Worm (Caenorhabditis elegans) whole organism, late embryonic: ENCODE measurements around the gene frpr-4.

Experiments
- C38D4.7 ChIP-seq: fragments of 200-800 bp; sonication (Bioruptor generic); optimal IDR thresholded peaks from 2 replicates; lab custom pipeline; 2018; ENCODE audit warnings: mild to moderate bottlenecking, missing genetic modification characterization, moderate library complexity, missing compliant biosample characterization
- F13H6.1 ChIP-seq: sonication (generic microtip); optimal IDR thresholded peaks from 2 replicates; lab custom pipeline; 2016; ENCODE audit warnings: missing genetic modification characterization, missing compliant biosample characterization
- K02D7.2 ChIP-seq: sonication (generic microtip); optimal IDR thresholded peaks from 2 replicates; lab custom pipeline; 2017; ENCODE audit warnings: mild to moderate bottlenecking, missing genetic modification characterization, missing compliant biosample characterization
- T23F11.4 ChIP-seq: fragments of 200-800 bp; sonication (Bioruptor generic); optimal IDR thresholded peaks from 2 replicates; lab custom pipeline; 2018; ENCODE audit warnings: mild to moderate bottlenecking, missing genetic modification characterization, missing compliant biosample characterization
- ahr-1 ChIP-seq: sonication (generic microtip); optimal IDR thresholded peaks from 2 replicates; lab custom pipeline; 2016; ENCODE audit warnings: missing genetic modification characterization, missing compliant biosample characterization
- ama-1 ChIP-seq: fragments of 150-350 bp; optimal IDR thresholded peaks from 2 replicates; lab custom pipeline; 2014
- ceh-14 ChIP-seq: sonication (generic microtip); optimal IDR thresholded peaks from 2 replicates; lab custom pipeline; 2016; ENCODE audit warnings: missing genotype, missing genetic modification characterization, missing compliant biosample characterization
- ceh-18 ChIP-seq: sonication (generic microtip); optimal IDR thresholded peaks from 2 replicates; lab custom pipeline; 2016; ENCODE audit warnings: missing genetic modification characterization, missing compliant biosample characterization
- ceh-24 ChIP-seq: sonication (generic microtip); optimal IDR thresholded peaks from 2 replicates; lab custom pipeline; 2016; ENCODE audit warnings: mild to moderate bottlenecking, missing genetic modification characterization, missing compliant biosample characterization
- ceh-30 ChIP-seq: fragments of 150-350 bp; optimal IDR thresholded peaks from 2 replicates; lab custom pipeline; 2014; ENCODE audit warnings: missing biosample characterization, missing genetic modification characterization
- ceh-31 ChIP-seq: sonication (generic microtip); optimal IDR thresholded peaks from 2 replicates; lab custom pipeline; 2016; ENCODE audit warnings: missing genetic modification characterization, missing compliant biosample characterization
- ceh-34 ChIP-seq: sonication (generic microtip); optimal IDR thresholded peaks from 2 replicates; lab custom pipeline; 2016; ENCODE audit warnings: mild to moderate bottlenecking, missing genetic modification characterization, missing compliant biosample characterization
- che-1 ChIP-seq: sonication (generic microtip); optimal IDR thresholded peaks from 2 replicates; lab custom pipeline; 2016; ENCODE audit warnings: mild to moderate bottlenecking, missing genetic modification characterization, missing compliant biosample characterization
- dmd-4 ChIP-seq: sonication (generic microtip); optimal IDR thresholded peaks from 2 replicates; lab custom pipeline; 2016; ENCODE audit warnings: borderline replicate concordance, missing genetic modification characterization, missing compliant biosample characterization
- elt-2 ChIP-seq: sonication (generic microtip); optimal IDR thresholded peaks from 2 replicates; lab custom pipeline; 2016; ENCODE audit warnings: missing genetic modification reagents, missing genetic modification characterization, missing compliant biosample characterization
- eyg-1 ChIP-seq: sonication (generic microtip); optimal IDR thresholded peaks from 2 replicates; lab custom pipeline; 2016; ENCODE audit warnings: missing genotype, missing genetic modification characterization, missing compliant biosample characterization
- gmeb-2 ChIP-seq: sonication (generic microtip); optimal IDR thresholded peaks from 2 replicates; lab custom pipeline; 2016; ENCODE audit warnings: missing genetic modification characterization, inconsistent platforms, missing compliant biosample characterization
- hlh-13 ChIP-seq: fragments of 200-800 bp; sonication (Bioruptor generic); optimal IDR thresholded peaks from 2 replicates; lab custom pipeline; 2018; ENCODE audit warnings: mild to moderate bottlenecking, missing genetic modification characterization, missing compliant biosample characterization
- hlh-8 ChIP-seq: sonication (generic microtip); optimal IDR thresholded peaks from 2 replicates; lab custom pipeline; 2016; ENCODE audit warnings: missing genotype, missing genetic modification characterization, missing compliant biosample characterization
- lim-6 ChIP-seq: sonication (generic microtip); optimal IDR thresholded peaks from 2 replicates; lab custom pipeline; 2016; ENCODE audit warnings: missing genetic modification characterization, missing compliant biosample characterization
- lin-11 ChIP-seq: fragments of 200-800 bp; sonication (Bioruptor generic); optimal IDR thresholded peaks from 2 replicates; lab custom pipeline; 2018; ENCODE audit warnings: mild to moderate bottlenecking, missing genetic modification characterization, missing compliant biosample characterization
- mec-3 ChIP-seq: sonication (generic microtip); optimal IDR thresholded peaks from 2 replicates; lab custom pipeline; 2016; ENCODE audit warnings: borderline replicate concordance, missing genetic modification characterization, missing compliant biosample characterization
- odd-2 ChIP-seq: sonication (generic microtip); optimal IDR thresholded peaks from 2 replicates; lab custom pipeline; 2017; ENCODE audit warnings: antibody characterized with exemption, mild to moderate bottlenecking, missing genetic modification characterization, missing compliant biosample characterization
- pha-4 ChIP-seq: fragments of 150-350 bp; optimal IDR thresholded peaks from 2 replicates; lab custom pipeline; 2018; ENCODE audit warnings: missing biosample characterization, missing genetic modification reagents, missing genetic modification characterization
- pros-1 ChIP-seq: fragments of 150-350 bp; optimal IDR thresholded peaks from 2 replicates; lab custom pipeline; 2014; ENCODE audit warnings: missing biosample characterization, missing genetic modification reagents, missing genetic modification characterization
- syd-9 ChIP-seq: sonication (generic microtip); optimal IDR thresholded peaks from 2 replicates; lab custom pipeline; 2016; ENCODE audit warnings: mild to moderate bottlenecking, missing genetic modification characterization, moderate library complexity, missing compliant biosample characterization
- tbx-2 ChIP-seq: sonication (generic microtip); optimal IDR thresholded peaks from 2 replicates; lab custom pipeline; 2016; ENCODE audit warnings: missing genetic modification characterization, missing compliant biosample characterization
- unc-3 ChIP-seq, 2 experiments: fragments of 200-800 bp in 1 of 2; sonication (Bioruptor generic) in 1 of 2; sonication (generic microtip) in 1 of 2; conservative IDR thresholded peaks in 1 of 2; optimal IDR thresholded peaks in 1 of 2; 2 replicates each; pipeline versions ENCODE4 v1.3.6 to Lab custom; 2016 to 2022; ENCODE audit warnings: missing compliant biosample characterization in 2 of 2, missing genetic modification characterization in 2 of 2, missing genetic modification reagents in 1 of 2
- unc-42 ChIP-seq: sonication (generic microtip); optimal IDR thresholded peaks from 2 replicates; lab custom pipeline; 2016; ENCODE audit warnings: missing genotype, missing genetic modification characterization, missing compliant biosample characterization
- unc-86 ChIP-seq: sonication (generic microtip); optimal IDR thresholded peaks from 2 replicates; lab custom pipeline; 2016; ENCODE audit warnings: missing genetic modification characterization, missing compliant biosample characterization
- zip-5 ChIP-seq: sonication (generic microtip); optimal IDR thresholded peaks from 2 replicates; lab custom pipeline; 2016; ENCODE audit warnings: missing genetic modification characterization, missing compliant biosample characterization
- ztf-16 ChIP-seq: sonication (generic microtip); optimal IDR thresholded peaks from 2 replicates; lab custom pipeline; 2017; ENCODE audit warnings: missing genetic modification characterization, missing compliant biosample characterization

frpr-4 gene

ce11 chrII:5238366-5238765 lies 17.0 kb downstream of the frpr-4 start, which contains the start of gene pho-4:
pho-4 (minus strand) TSS chrII:5238466.
- no peak for TF ChIP-seq gmeb-2 (tag; lab: Kevin White, UChicago)
- no peak for TF ChIP-seq ceh-24
- no peak for TF ChIP-seq pha-4 (tag; lab: Kevin White, UChicago)
- TF ChIP-seq mec-3 (tag; lab: Kevin White, UChicago): no peak
- no peak for TF ChIP-seq dmd-4
- TF ChIP-seq ceh-31 (tag; lab: Kevin White, UChicago): no peak
- no peak for TF ChIP-seq ama-1 (lab: Kevin White, UChicago)
- no peak for TF ChIP-seq hlh-13 (GFP tag; lab: Kevin White, UChicago)

DNA sequence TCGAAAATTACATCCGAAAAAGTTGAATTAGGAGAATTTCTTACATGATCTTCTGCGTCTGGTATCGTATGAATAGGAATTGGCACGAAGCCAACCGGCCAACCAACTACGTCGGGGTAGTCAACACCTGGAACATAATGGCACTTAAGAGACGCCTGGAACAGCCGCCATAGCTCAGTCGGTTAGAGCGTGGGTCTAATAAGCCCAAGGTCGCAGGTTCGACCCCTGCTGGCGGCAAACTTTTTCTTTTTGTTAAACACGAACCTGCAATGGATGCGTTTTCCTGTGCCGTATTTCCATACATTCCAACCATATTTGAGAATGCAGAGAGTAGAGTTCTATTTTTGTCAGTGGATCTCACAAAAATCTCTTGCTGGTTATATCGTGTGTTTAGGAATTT lies 17.6 kb downstream of the frpr-4 start:
- TF ChIP-seq ceh-18 (tag; lab: Kevin White, UChicago): no peak
- no peak for TF ChIP-seq ceh-14
- TF ChIP-seq che-1 (tag; lab: Kevin White, UChicago): no peak
- no peak for TF ChIP-seq elt-2 (tag; lab: Kevin White, UChicago)
- no peak for TF ChIP-seq K02D7.2 (tag; lab: Kevin White, UChicago)
- no peak for TF ChIP-seq tbx-2 (tag; lab: Kevin White, UChicago)
- no peak for TF ChIP-seq ahr-1 (tag; lab: Kevin White, UChicago)
- TF ChIP-seq ceh-34 (tag; lab: Kevin White, UChicago): no peak
- no peak for TF ChIP-seq dmd-4
- no peak for TF ChIP-seq ceh-24
- TF ChIP-seq eyg-1 (tag; lab: Kevin White, UChicago): no peak
- TF ChIP-seq hlh-13 (GFP tag; lab: Kevin White, UChicago): no peak
- TF ChIP-seq unc-3 (GFP tag; conservative IDR thresholded peaks at IDR 0.05; lab: Robert Waterston, UW): no peak
- TF ChIP-seq unc-3 (tag; optimal IDR thresholded peaks at IDR 0.05; lab: Kevin White, UChicago): no peak
- no peak for TF ChIP-seq pros-1 (tag; lab: Kevin White, UChicago)
- TF ChIP-seq unc-86 (tag; lab: Kevin White, UChicago): no peak
- no peak for TF ChIP-seq C38D4.7

ce11 chrII:5235758-5236157 lies 19.6 kb downstream of the frpr-4 start, which contains the start of gene pho-1:
pho-1 (minus strand) TSS chrII:5235846.
- TF ChIP-seq eyg-1 (tag; lab: Kevin White, UChicago): no peak
- TF ChIP-seq odd-2 (tag; lab: Kevin White, UChicago): no peak
- TF ChIP-seq T23F11.4: no peak
- no peak for TF ChIP-seq syd-9
- TF ChIP-seq zip-5 (tag; lab: Kevin White, UChicago): no peak
- no peak for TF ChIP-seq unc-86 (tag; lab: Kevin White, UChicago)
- TF ChIP-seq unc-42 (tag; lab: Kevin White, UChicago): no peak

ce11 chrII:5234728-5235127 lies 20.6 kb downstream of the frpr-4 start:
- no peak for TF ChIP-seq ceh-18 (tag; lab: Kevin White, UChicago)
- no peak for TF ChIP-seq K02D7.2 (tag; lab: Kevin White, UChicago)
- TF ChIP-seq hlh-8 (tag; lab: Kevin White, UChicago): no peak
- no peak for TF ChIP-seq unc-86 (tag; lab: Kevin White, UChicago)
- no peak for TF ChIP-seq lim-6 (tag; lab: Kevin White, UChicago)
- TF ChIP-seq ceh-30: no peak
- no peak for TF ChIP-seq lin-11 (tag; lab: Kevin White, UChicago)
- TF ChIP-seq F13H6.1 (tag; lab: Kevin White, UChicago): no peak

DNA sequence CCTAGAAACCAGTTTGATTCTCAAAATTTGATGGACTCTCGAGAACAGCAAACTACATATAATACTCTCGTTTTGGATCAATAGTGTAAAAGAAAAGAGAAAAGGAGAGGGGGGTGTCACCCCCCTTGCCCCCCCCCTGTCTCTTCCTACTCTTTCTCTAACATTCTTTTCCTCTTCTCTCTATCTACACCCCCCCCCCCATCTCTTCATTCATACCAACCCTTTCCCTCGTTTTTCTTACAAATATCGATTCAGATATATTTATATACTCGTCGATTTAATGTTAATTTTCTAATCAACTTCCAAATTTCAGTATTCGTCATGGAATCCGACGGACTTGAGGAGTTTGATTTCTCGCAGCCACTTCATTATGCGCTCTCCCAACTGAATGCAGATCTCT lies 24.2 kb downstream of the frpr-4 start, which contains the start of gene EGAP2.1:
TSS of gene EGAP2.1 (plus strand) at position 301 of the 400 bp plus-strand sequence.
- TF ChIP-seq F13H6.1 (tag; lab: Kevin White, UChicago) (no peak), T23F11.4 (no peak), K02D7.2 (tag; lab: Kevin White, UChicago) (no peak), unc-3 (GFP tag; conservative IDR thresholded peaks at IDR 0.05; lab: Robert Waterston, UW) (no peak), unc-3 (tag; optimal IDR thresholded peaks at IDR 0.05; lab: Kevin White, UChicago) (no peak), ztf-16 (tag; lab: Kevin White, UChicago) (no peak)
